Worm (Caenorhabditis elegans) whole organism, late embryonic: ENCODE data around the gene pigw-1.

Source experiments
- K02D7.2 ChIP-seq: sonication (generic microtip); optimal IDR thresholded peaks from 2 replicates; lab custom pipeline; 2017; ENCODE audit warnings: mild to moderate bottlenecking, missing genetic modification characterization, missing compliant biosample characterization
- ceh-19 ChIP-seq: fragments of 200-800 bp; sonication (Bioruptor generic); optimal IDR thresholded peaks from 2 replicates; lab custom pipeline; 2018; ENCODE audit warnings: mild to moderate bottlenecking, missing genetic modification characterization, missing compliant biosample characterization
- ceh-45 ChIP-seq: fragments of 200-800 bp; sonication (Bioruptor generic); IDR thresholded peaks from 2 replicates; pipeline ENCODE4 v1.3.6; 2022; ENCODE audit warnings: missing genetic modification reagents, missing genetic modification characterization, missing compliant biosample characterization
- elt-4 ChIP-seq: sonication (generic microtip); optimal IDR thresholded peaks from 2 replicates; lab custom pipeline; 2016; ENCODE audit warnings: missing genetic modification characterization, missing compliant biosample characterization
- ets-4 ChIP-seq: sonication (generic microtip); optimal IDR thresholded peaks from 2 replicates; lab custom pipeline; 2016; ENCODE audit warnings: missing genetic modification characterization, missing compliant biosample characterization
- eyg-1 ChIP-seq: sonication (generic microtip); optimal IDR thresholded peaks from 2 replicates; lab custom pipeline; 2016; ENCODE audit warnings: missing genotype, missing genetic modification characterization, missing compliant biosample characterization
- fkh-10 ChIP-seq: fragments of 150-350 bp; optimal IDR thresholded peaks from 2 replicates; lab custom pipeline; 2014; ENCODE audit warnings: missing biosample characterization, missing genetic modification reagents, missing genetic modification characterization
- hlh-13 ChIP-seq: fragments of 200-800 bp; sonication (Bioruptor generic); optimal IDR thresholded peaks from 2 replicates; lab custom pipeline; 2018; ENCODE audit warnings: mild to moderate bottlenecking, missing genetic modification characterization, missing compliant biosample characterization
- hlh-15 ChIP-seq: sonication (generic microtip); optimal IDR thresholded peaks from 2 replicates; lab custom pipeline; 2016; ENCODE audit warnings: missing genetic modification characterization, missing compliant biosample characterization
- hlh-30 ChIP-seq: sonication (generic microtip); optimal IDR thresholded peaks from 2 replicates; lab custom pipeline; 2017; ENCODE audit warnings: antibody characterized with exemption, missing genetic modification characterization, missing compliant biosample characterization; ENCODE audit not compliant: insufficient read depth
- madf-2 ChIP-seq: sonication (generic microtip); optimal IDR thresholded peaks from 2 replicates; lab custom pipeline; 2017; ENCODE audit warnings: missing genetic modification characterization, missing compliant biosample characterization
- nfya-1 ChIP-seq: sonication (generic microtip); optimal IDR thresholded peaks from 2 replicates; lab custom pipeline; 2017; ENCODE audit warnings: missing genetic modification characterization, mild to moderate bottlenecking, missing compliant biosample characterization, antibody characterized with exemption, moderate library complexity
- npax-4 ChIP-seq: sonication (generic microtip); optimal IDR thresholded peaks from 2 replicates; lab custom pipeline; 2016; ENCODE audit warnings: missing genetic modification characterization, missing compliant biosample characterization
- pha-2 ChIP-seq: sonication (generic microtip); optimal IDR thresholded peaks from 2 replicates; lab custom pipeline; 2017; ENCODE audit warnings: mild to moderate bottlenecking, missing genetic modification characterization, missing compliant biosample characterization
- pros-1 ChIP-seq: fragments of 150-350 bp; optimal IDR thresholded peaks from 2 replicates; lab custom pipeline; 2014; ENCODE audit warnings: missing biosample characterization, missing genetic modification reagents, missing genetic modification characterization
- ref-2 ChIP-seq: sonication (generic microtip); optimal IDR thresholded peaks from 2 replicates; lab custom pipeline; 2016; ENCODE audit warnings: missing genetic modification characterization, missing compliant biosample characterization
- sox-2 ChIP-seq: fragments of 200-800 bp; sonication (Bioruptor generic); IDR thresholded peaks from 2 replicates; pipeline ENCODE4 v1.3.6; 2022; ENCODE audit warnings: missing genetic modification reagents, missing genetic modification characterization, missing compliant biosample characterization
- ttx-3 ChIP-seq: sonication (generic microtip); optimal IDR thresholded peaks from 2 replicates; lab custom pipeline; 2016; ENCODE audit warnings: missing genetic modification reagents, missing genetic modification characterization, missing compliant biosample characterization
- unc-3 ChIP-seq, 2 experiments: fragments of 200-800 bp in 1 of 2; sonication (Bioruptor generic) in 1 of 2; sonication (generic microtip) in 1 of 2; conservative IDR thresholded peaks in 1 of 2; optimal IDR thresholded peaks in 1 of 2; 2 replicates each; pipeline versions ENCODE4 v1.3.6 to Lab custom; 2016 to 2022; ENCODE audit warnings: missing compliant biosample characterization in 2 of 2, missing genetic modification characterization in 2 of 2, missing genetic modification reagents in 1 of 2
- unc-42 ChIP-seq: sonication (generic microtip); optimal IDR thresholded peaks from 2 replicates; lab custom pipeline; 2016; ENCODE audit warnings: missing genotype, missing genetic modification characterization, missing compliant biosample characterization
- zip-5 ChIP-seq: sonication (generic microtip); optimal IDR thresholded peaks from 2 replicates; lab custom pipeline; 2016; ENCODE audit warnings: missing genetic modification characterization, missing compliant biosample characterization

Gene pigw-1

DNA sequence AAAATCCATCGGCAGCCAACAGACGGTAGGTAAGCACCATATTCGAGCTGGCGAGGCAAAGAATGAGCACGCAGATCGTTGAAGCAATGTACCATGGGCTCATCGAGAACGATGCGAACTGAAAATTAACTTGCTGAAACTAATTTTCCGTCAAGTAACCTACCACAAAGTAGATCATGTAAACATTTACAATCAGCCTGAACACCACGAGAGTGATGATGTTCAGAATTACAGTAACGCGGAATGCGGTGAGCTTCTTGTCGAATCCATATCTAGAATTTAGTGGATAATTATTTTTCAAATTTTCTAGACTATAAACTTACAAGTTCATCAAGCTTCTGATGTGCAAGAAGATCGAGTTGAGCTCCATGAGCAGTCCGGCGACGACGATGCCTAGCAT is 55.2 kb downstream of the pigw-1 start:
- no peak for TF ChIP-seq unc-3 (GFP tag; conservative IDR thresholded peaks at IDR 0.05; lab: Robert Waterston, UW)
- TF ChIP-seq unc-3 (tag; optimal IDR thresholded peaks at IDR 0.05; lab: Kevin White, UChicago): no peak
- no peak for TF ChIP-seq hlh-15 (tag; lab: Kevin White, UChicago)
- TF ChIP-seq zip-5 (tag; lab: Kevin White, UChicago): no peak
- TF ChIP-seq nfya-1 (tag; lab: Kevin White, UChicago): no peak
- no peak for TF ChIP-seq ref-2
- TF ChIP-seq fkh-10 (GFP tag; lab: Kevin White, UChicago): no peak
- TF ChIP-seq pros-1 (tag; lab: Kevin White, UChicago): no peak
- TF ChIP-seq madf-2 (tag; lab: Kevin White, UChicago): no peak
- no peak for TF ChIP-seq sox-2 (GFP tag; lab: Robert Waterston, UW)
- TF ChIP-seq hlh-13 (GFP tag; lab: Kevin White, UChicago): no peak
- no peak for TF ChIP-seq hlh-30
- no peak for TF ChIP-seq ceh-45 (GFP tag; lab: Robert Waterston, UW)
- no peak for TF ChIP-seq K02D7.2
- no peak for TF ChIP-seq pha-2
- TF ChIP-seq eyg-1 (tag; lab: Kevin White, UChicago): no peak
- TF ChIP-seq npax-4 (tag; lab: Kevin White, UChicago): no peak
- no peak for TF ChIP-seq unc-42 (tag; lab: Kevin White, UChicago)
- no peak for TF ChIP-seq ets-4
- TF ChIP-seq ceh-19 (GFP tag; lab: Kevin White, UChicago): no peak

DNA sequence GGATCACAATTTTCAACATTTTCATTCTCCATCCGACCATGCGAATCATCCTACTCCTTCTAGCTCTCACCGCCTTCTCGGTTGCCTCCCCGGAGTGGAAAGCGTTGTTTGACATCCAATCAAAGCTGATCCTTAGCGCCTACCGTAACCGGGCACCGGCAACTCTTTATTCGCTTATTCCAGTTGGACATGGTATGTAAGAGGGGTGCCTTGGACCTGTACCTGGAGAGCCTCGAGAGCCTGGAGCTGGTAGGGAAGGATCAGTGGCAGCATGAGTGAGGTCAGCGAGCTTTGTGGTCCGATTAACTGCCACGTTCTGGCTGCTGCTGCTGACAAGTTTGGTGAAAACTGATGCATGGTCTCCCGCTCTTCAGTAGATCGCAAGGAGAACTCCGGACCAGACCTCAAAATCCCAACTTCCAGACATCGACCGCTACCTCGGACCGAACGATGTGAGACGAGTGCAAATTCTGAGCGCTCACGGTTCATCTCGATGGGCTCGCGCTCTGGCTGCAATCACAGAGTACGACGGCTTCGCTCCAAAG is 56.8 kb downstream of the pigw-1 start, which contains the start of gene K12H6.8:
K12H6.8 (plus strand) TSS at position 38 of the 545 bp plus-strand sequence.
- TF ChIP-seq ttx-3 (no peak), elt-4 (tag; lab: Kevin White, UChicago) (peak; percentile 91)
